Worm (Caenorhabditis elegans) whole organism, L2 larva: ENCODE measurements around the gene ZK930.6.

Experiments used
- C34F6.9 ChIP-seq: fragments of 150-350 bp; optimal IDR thresholded peaks from 2 replicates; lab custom pipeline; 2014; ENCODE audit warnings: missing biosample characterization, missing genetic modification characterization
- F13H6.1 ChIP-seq: sonication (generic microtip); optimal IDR thresholded peaks from 2 replicates; lab custom pipeline; 2016; ENCODE audit warnings: missing genetic modification characterization, missing compliant biosample characterization
- ZK546.5 ChIP-seq: sonication (generic microtip); optimal IDR thresholded peaks from 2 replicates; lab custom pipeline; 2017; ENCODE audit warnings: missing biosample characterization, missing genetic modification characterization
- alr-1 ChIP-seq: fragments of 150-350 bp; optimal IDR thresholded peaks from 2 replicates; lab custom pipeline; 2014; ENCODE audit warnings: missing biosample characterization, missing genetic modification characterization
- aly-2 ChIP-seq: fragments of 150-350 bp; optimal IDR thresholded peaks from 2 replicates; lab custom pipeline; 2014; ENCODE audit warnings: missing biosample characterization, missing genetic modification characterization
- blmp-1 ChIP-seq: sonication (generic microtip); optimal IDR thresholded peaks from 2 replicates; lab custom pipeline; 2017; ENCODE audit warnings: missing genetic modification characterization, mild to moderate bottlenecking, missing compliant biosample characterization, antibody characterized with exemption, moderate library complexity; ENCODE audit not compliant: insufficient read depth
- ceh-16 ChIP-seq: fragments of 150-350 bp; optimal IDR thresholded peaks from 2 replicates; lab custom pipeline; 2014; ENCODE audit warnings: missing biosample characterization, missing genetic modification characterization
- ceh-82 ChIP-seq: fragments of 150-350 bp; optimal IDR thresholded peaks from 2 replicates; lab custom pipeline; 2014; ENCODE audit warnings: missing biosample characterization, missing genetic modification characterization
- crh-2 ChIP-seq: sonication (generic microtip); optimal IDR thresholded peaks from 2 replicates; lab custom pipeline; 2017; ENCODE audit warnings: missing biosample characterization, missing genetic modification characterization
- dmd-4 ChIP-seq: sonication (generic microtip); optimal IDR thresholded peaks from 2 replicates; lab custom pipeline; 2017; ENCODE audit warnings: missing biosample characterization, missing genetic modification characterization
- egl-27 ChIP-seq: sonication (generic microtip); optimal IDR thresholded peaks from 3 replicates; lab custom pipeline; 2017; ENCODE audit warnings: missing biosample characterization, missing genetic modification reagents, missing genetic modification characterization
- elt-1 ChIP-seq: fragments of 150-350 bp; optimal IDR thresholded peaks from 2 replicates; lab custom pipeline; 2014; ENCODE audit warnings: missing biosample characterization, missing genetic modification characterization
- elt-3 ChIP-seq: sonication (generic microtip); optimal IDR thresholded peaks from 2 replicates; lab custom pipeline; 2017; ENCODE audit warnings: missing biosample characterization, missing genetic modification characterization
- fos-1 ChIP-seq: fragments of 150-350 bp; optimal IDR thresholded peaks from 2 replicates; lab custom pipeline; 2014; ENCODE audit warnings: missing biosample characterization, missing genetic modification characterization
- lin-13 ChIP-seq: fragments of 150-350 bp; optimal IDR thresholded peaks from 2 replicates; lab custom pipeline; 2014; ENCODE audit warnings: missing biosample characterization, missing genetic modification reagents, missing genetic modification characterization
- lin-39 ChIP-seq: fragments of 150-350 bp; optimal IDR thresholded peaks from 2 replicates; lab custom pipeline; 2014; ENCODE audit warnings: missing biosample characterization, missing genetic modification reagents, missing genetic modification characterization
- lsy-2 ChIP-seq, 2 experiments: fragments of 150-350 bp in 1 of 2; sonication (generic microtip) in 1 of 2; optimal IDR thresholded peaks; 2 replicates each; lab custom pipeline; 2014 to 2017; ENCODE audit warnings: missing biosample characterization in 2 of 2, missing genetic modification characterization in 2 of 2
- mab-5 ChIP-seq: fragments of 150-350 bp; optimal IDR thresholded peaks from 2 replicates; lab custom pipeline; 2014; ENCODE audit warnings: missing biosample characterization, missing genetic modification characterization
- mdl-1 ChIP-seq, 2 experiments: fragments of 150-350 bp in 1 of 2; sonication (generic microtip) in 1 of 2; optimal IDR thresholded peaks; 2 replicates each; lab custom pipeline; 2017; ENCODE audit warnings: missing biosample characterization in 2 of 2, missing genetic modification characterization in 2 of 2
- nhr-10 ChIP-seq: sonication (generic microtip); optimal IDR thresholded peaks from 2 replicates; lab custom pipeline; 2017; ENCODE audit warnings: missing biosample characterization, missing genetic modification characterization
- nhr-11 ChIP-seq: fragments of 150-350 bp; optimal IDR thresholded peaks from 2 replicates; lab custom pipeline; 2014; ENCODE audit warnings: missing biosample characterization, missing genetic modification characterization
- nhr-12 ChIP-seq: fragments of 150-350 bp; optimal IDR thresholded peaks from 2 replicates; lab custom pipeline; 2014; ENCODE audit warnings: missing biosample characterization, missing genetic modification characterization
- nhr-129 ChIP-seq: fragments of 150-350 bp; optimal IDR thresholded peaks from 2 replicates; lab custom pipeline; 2014; ENCODE audit warnings: missing biosample characterization, missing genetic modification characterization
- nhr-23 ChIP-seq: fragments of 150-350 bp; optimal IDR thresholded peaks from 2 replicates; lab custom pipeline; 2014; ENCODE audit warnings: missing biosample characterization, missing genetic modification reagents, missing genetic modification characterization
- nhr-237 ChIP-seq: fragments of 150-350 bp; optimal IDR thresholded peaks from 2 replicates; lab custom pipeline; 2014; ENCODE audit warnings: missing biosample characterization, missing genetic modification characterization
- nhr-25 ChIP-seq: fragments of 150-350 bp; sonication (generic microtip); optimal IDR thresholded peaks from 3 replicates; lab custom pipeline; 2014; ENCODE audit warnings: missing biosample characterization, missing genetic modification characterization
- peb-1 ChIP-seq: fragments of 150-350 bp; optimal IDR thresholded peaks from 2 replicates; lab custom pipeline; 2014; ENCODE audit warnings: missing biosample characterization, missing genetic modification characterization
- sma-3 ChIP-seq: sonication (generic microtip); optimal IDR thresholded peaks from 2 replicates; lab custom pipeline; 2016; ENCODE audit warnings: missing genetic modification reagents, missing genetic modification characterization, missing compliant biosample characterization
- sma-9 ChIP-seq, 2 experiments: fragments of 150-350 bp in 1 of 2; sonication (generic microtip) in 1 of 2; optimal IDR thresholded peaks; 2 replicates each; lab custom pipeline; 2014 to 2016; ENCODE audit warnings: missing genetic modification characterization in 2 of 2, mild to moderate bottlenecking in 1 of 2, missing biosample characterization in 1 of 2, missing compliant biosample characterization in 1 of 2, missing genetic modification reagents in 1 of 2, moderate library complexity in 1 of 2
- snpc-4 ChIP-seq: fragments of 150-350 bp; optimal IDR thresholded peaks from 2 replicates; lab custom pipeline; 2014; ENCODE audit warnings: missing biosample characterization, missing genetic modification characterization
- unc-55 ChIP-seq: fragments of 150-350 bp; sonication (generic microtip); optimal IDR thresholded peaks from 3 replicates; lab custom pipeline; 2014; ENCODE audit warnings: missing biosample characterization, missing genetic modification reagents, missing genetic modification characterization
- unc-62 ChIP-seq: fragments of 150-350 bp; optimal IDR thresholded peaks from 2 replicates; lab custom pipeline; 2014; ENCODE audit warnings: missing biosample characterization, missing genetic modification reagents, missing genetic modification characterization
- zag-1 ChIP-seq: fragments of 150-350 bp; optimal IDR thresholded peaks from 2 replicates; lab custom pipeline; 2014; ENCODE audit warnings: missing biosample characterization, missing genetic modification characterization
- ztf-1 ChIP-seq: fragments of 200-800 bp; sonication (Bioruptor generic); conservative IDR thresholded peaks from 2 replicates; pipeline ENCODE4 v1.3.6; 2022; ENCODE audit warnings: missing genetic modification characterization, missing compliant biosample characterization
- ztf-11 ChIP-seq: sonication (generic microtip); optimal IDR thresholded peaks from 2 replicates; lab custom pipeline; 2017; ENCODE audit warnings: missing biosample characterization, missing genetic modification characterization
- ztf-4 ChIP-seq: fragments of 150-350 bp; optimal IDR thresholded peaks from 2 replicates; lab custom pipeline; 2014; ENCODE audit warnings: missing biosample characterization, missing genetic modification characterization

Gene ZK930.6

DNA sequence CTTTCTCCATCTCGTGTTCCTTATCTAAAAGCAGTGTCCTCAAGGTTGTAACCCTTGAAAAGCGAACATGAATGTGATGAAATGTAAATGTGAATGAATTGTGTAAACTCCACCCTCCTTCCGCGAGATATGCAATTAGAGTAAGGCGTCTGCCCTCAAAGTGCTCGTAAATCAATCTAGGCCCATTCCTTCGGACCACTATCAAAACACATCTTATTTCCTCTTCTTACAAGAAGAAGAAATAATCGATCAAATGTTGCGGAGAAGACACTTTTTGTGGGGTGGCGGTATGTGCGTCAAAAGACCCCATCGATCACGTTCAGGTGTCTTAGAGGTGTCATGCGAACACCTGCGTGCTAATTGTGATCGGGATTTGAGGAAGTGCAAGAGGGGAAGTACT is 18.5 kb downstream of the ZK930.6 start:
- no peak for TF ChIP-seq ceh-82 (tag; lab: Kevin White, UChicago)
- TF ChIP-seq lin-13, result no peak
- TF ChIP-seq mab-5 (tag; lab: Kevin White, UChicago), result peak; percentile 26

DNA sequence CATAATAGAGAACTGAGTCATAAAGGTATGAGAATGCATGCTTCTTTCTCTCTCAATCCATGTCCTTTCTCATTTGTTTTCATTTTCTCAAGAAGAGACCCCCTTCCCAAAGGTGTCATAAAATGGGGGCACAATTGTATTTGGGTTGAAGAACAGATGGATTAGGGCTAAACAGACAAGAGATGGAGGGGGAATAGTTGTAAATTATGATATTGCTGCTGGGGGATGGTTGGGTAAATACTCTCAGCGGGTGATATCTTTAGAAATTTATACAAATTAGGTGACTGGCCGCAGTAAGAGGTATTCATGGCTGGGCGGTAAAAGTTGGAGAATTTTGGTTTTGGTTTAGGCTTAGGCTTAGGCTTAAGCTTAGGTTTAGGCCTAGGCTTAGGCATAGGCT is 21.3 kb downstream of the ZK930.6 start:
- no peak for TF ChIP-seq mab-5 (tag; lab: Kevin White, UChicago)
- no peak for TF ChIP-seq nhr-10
- TF ChIP-seq dmd-4 (tag; lab: Kevin White, UChicago), result no peak
- no peak for TF ChIP-seq lsy-2 (tag; optimal IDR thresholded peaks at IDR 0.05; lab: Kevin White, UChicago)
- TF ChIP-seq ztf-4, result no peak
- TF ChIP-seq elt-1 (tag; lab: Kevin White, UChicago), result no peak
- TF ChIP-seq snpc-4, result no peak
- TF ChIP-seq blmp-1 (tag; lab: Kevin White, UChicago), result no peak
- no peak for TF ChIP-seq mdl-1 (tag; optimal IDR thresholded peaks at IDR 0.05; lab: Kevin White, UChicago)
- no peak for TF ChIP-seq unc-55 (GFP tag; lab: Kevin White, UChicago)

DNA sequence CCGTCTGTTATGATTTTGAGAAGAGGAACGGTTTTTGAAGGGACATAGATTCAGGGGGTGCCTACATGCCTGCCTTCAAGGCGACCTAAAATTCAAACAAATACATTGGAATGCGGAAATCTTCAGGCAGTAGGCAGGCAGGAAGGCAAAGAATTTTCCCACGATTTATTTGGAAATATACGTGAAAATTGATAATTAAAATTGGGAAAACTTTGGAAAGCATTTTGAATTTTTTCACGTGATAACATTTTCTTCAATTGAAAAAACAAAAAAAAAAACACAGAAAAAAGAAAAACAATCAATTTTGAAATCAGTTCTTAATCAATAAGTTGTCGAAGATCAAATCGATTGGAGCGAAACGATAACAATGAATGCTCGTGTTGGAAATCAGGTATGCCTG is 22.5 kb downstream of the ZK930.6 start, which contains the start of gene ZK930.4:
TSS of gene ZK930.4 (plus strand) at position 301 of the 400 bp plus-strand sequence.
- no peak for TF ChIP-seq nhr-129 (tag; lab: Kevin White, UChicago)
- TF ChIP-seq lsy-2 (tag; optimal IDR thresholded peaks at IDR 0.05; lab: Kevin White, UChicago), result no peak
- no peak for TF ChIP-seq nhr-25 (tag; lab: Kevin White, UChicago)
- no peak for TF ChIP-seq nhr-10
- no peak for TF ChIP-seq ZK546.5 (tag; lab: Kevin White, UChicago)
- no peak for TF ChIP-seq elt-3
- no peak for TF ChIP-seq nhr-237 (tag; lab: Kevin White, UChicago)
- no peak for TF ChIP-seq egl-27
- TF ChIP-seq peb-1 (tag; lab: Kevin White, UChicago), result no peak
- no peak for TF ChIP-seq lin-39
- TF ChIP-seq aly-2 (tag; lab: Kevin White, UChicago), result no peak
- TF ChIP-seq sma-9 (GFP tag; optimal IDR thresholded peaks at IDR 0.05; lab: Kevin White, UChicago), result no peak
- no peak for TF ChIP-seq sma-9 (tag; optimal IDR thresholded peaks at IDR 0.05; lab: Kevin White, UChicago)
- no peak for TF ChIP-seq zag-1 (tag; lab: Kevin White, UChicago)
- TF ChIP-seq crh-2 (tag; lab: Kevin White, UChicago), result no peak
- TF ChIP-seq nhr-12 (tag; lab: Kevin White, UChicago), result no peak
- no peak for TF ChIP-seq F13H6.1
- no peak for TF ChIP-seq ztf-11 (tag; lab: Kevin White, UChicago)
- no peak for TF ChIP-seq ceh-16 (tag; lab: Kevin White, UChicago)
- no peak for TF ChIP-seq unc-62 (GFP tag; lab: Kevin White, UChicago)
- no peak for TF ChIP-seq alr-1

DNA sequence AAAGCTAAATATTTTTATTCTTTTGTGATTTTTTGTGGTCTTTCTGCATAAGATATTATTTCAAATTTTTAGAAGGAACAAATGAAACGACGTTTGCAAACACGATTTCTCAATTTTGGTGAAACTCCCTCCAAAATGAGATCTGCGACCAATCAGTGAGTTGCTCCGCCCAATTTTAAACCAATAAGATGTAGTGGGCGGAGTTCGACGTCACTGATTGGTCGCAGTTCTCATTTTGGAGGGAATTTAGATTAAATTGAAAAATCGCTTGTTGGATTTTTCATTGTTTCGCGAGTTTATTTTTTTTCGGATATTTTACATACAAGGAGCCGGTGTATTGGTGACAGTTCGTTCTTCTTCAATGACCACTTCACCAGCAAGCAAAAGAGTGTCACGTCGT is 26.8 kb downstream of the ZK930.6 start:
- TF ChIP-seq nhr-129 (tag; lab: Kevin White, UChicago), result no peak
- TF ChIP-seq fos-1 (tag; lab: Kevin White, UChicago), result no peak
- no peak for TF ChIP-seq nhr-23 (tag; lab: Kevin White, UChicago)
- TF ChIP-seq egl-27, result no peak

DNA sequence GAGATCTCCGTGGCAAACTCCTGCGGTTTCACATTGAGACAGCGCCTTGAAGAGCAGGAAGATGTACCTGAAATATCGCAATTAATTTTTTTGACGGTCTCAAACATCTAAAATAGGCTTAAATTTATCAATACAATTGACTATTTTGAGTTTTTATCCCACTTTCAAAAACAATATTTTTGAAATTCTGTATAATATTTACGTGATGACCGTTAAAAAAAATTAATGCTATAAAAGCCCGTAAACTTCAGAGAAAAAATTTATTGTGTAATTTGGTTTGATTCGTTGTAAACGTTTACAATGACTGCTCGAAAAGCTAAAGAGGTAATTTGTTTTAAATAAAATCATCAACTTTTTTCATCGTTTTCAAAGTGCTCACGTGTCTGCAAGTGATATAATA is 30.6 kb downstream of the ZK930.6 start, which contains the start of gene ZK930.7:
TSS of gene ZK930.7 (plus strand) at position 301 of the 400 bp plus-strand sequence.
- no peak for TF ChIP-seq C34F6.9 (tag; lab: Kevin White, UChicago)
- no peak for TF ChIP-seq sma-3
- TF ChIP-seq blmp-1 (tag; lab: Kevin White, UChicago), result no peak
- TF ChIP-seq lin-13, result no peak
- TF ChIP-seq nhr-11 (tag; lab: Kevin White, UChicago), result no peak
- no peak for TF ChIP-seq ztf-1 (GFP tag; lab: Robert Waterston, UW)
